Worm (Caenorhabditis elegans): ENCODE data around the gene hosl-1.
A peak's percentile ranks its signal among the peaks of the same experiment; 100 is the strongest.

hosl-1 gene

DNA sequence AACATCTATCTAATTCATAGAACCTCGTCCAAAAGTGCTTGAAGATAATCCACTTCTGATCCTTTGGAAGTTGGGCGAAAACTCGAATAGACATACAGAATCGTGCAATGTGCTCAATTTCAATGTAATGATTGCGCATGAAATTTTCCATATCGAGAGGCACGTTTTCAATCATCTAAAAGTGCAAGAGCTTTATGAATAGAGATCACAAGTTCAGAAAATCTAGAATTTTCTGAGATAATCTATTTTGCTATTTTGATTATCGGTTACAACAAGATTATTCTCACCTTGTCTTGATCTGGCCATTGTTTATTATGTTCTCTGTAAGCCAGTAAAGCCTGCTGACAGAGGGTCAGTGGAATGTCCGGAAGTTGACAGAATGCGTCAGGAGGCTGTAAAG lies 20.7 kb downstream of the hosl-1 start:
- TF ChIP-seq tlp-1 (tag; optimal IDR thresholded peaks at IDR 0.05), result no peak
- no peak for TF ChIP-seq nhr-76 (tag; optimal IDR thresholded peaks at IDR 0.05)
- TF ChIP-seq egl-27 (tag; optimal IDR thresholded peaks at IDR 0.05), result no peak
- TF ChIP-seq lin-15B (tag; optimal IDR thresholded peaks at IDR 0.05), result no peak
- TF ChIP-seq lin-39 (tag; optimal IDR thresholded peaks at IDR 0.05), result no peak
- TF ChIP-seq unc-62 (GFP tag; optimal IDR thresholded peaks at IDR 0.05), result no peak
- TF ChIP-seq zip-4 (GFP tag; optimal IDR thresholded peaks at IDR 0.05), result no peak
- peak; percentile 19 for TF ChIP-seq sox-4 (tag; optimal IDR thresholded peaks at IDR 0.05)
- TF ChIP-seq pax-3 (tag; optimal IDR thresholded peaks at IDR 0.05), result peak; percentile 52
- no peak for TF ChIP-seq lir-3 (tag; optimal IDR thresholded peaks at IDR 0.05; ENCODE audit: poor library complexity)
- TF ChIP-seq dsc-1 (tag; optimal IDR thresholded peaks at IDR 0.05), result peak; percentile 83
- no peak for TF ChIP-seq skn-1 (tag; optimal IDR thresholded peaks at IDR 0.05)
- TF ChIP-seq fos-1 (tag; optimal IDR thresholded peaks at IDR 0.05), result no peak
- no peak for TF ChIP-seq ceh-82 (tag; optimal IDR thresholded peaks at IDR 0.05)
- TF ChIP-seq lin-14 (GFP tag; optimal IDR thresholded peaks at IDR 0.05), result no peak
- TF ChIP-seq xbp-1 (tag; optimal IDR thresholded peaks at IDR 0.05), result no peak
- no peak for TF ChIP-seq zag-1 (tag; optimal IDR thresholded peaks at IDR 0.05)
- no peak for TF ChIP-seq nhr-77 (tag; optimal IDR thresholded peaks at IDR 0.05)
- no peak for TF ChIP-seq elt-2 (tag; optimal IDR thresholded peaks at IDR 0.05)
- TF ChIP-seq ceh-88 (GFP tag; IDR thresholded peaks at IDR 0.05), result no peak
- no peak for TF ChIP-seq jun-1 (tag; optimal IDR thresholded peaks at IDR 0.05)
- no peak for TF ChIP-seq aha-1 (tag; optimal IDR thresholded peaks at IDR 0.05)
- TF ChIP-seq nhr-28 (tag; optimal IDR thresholded peaks at IDR 0.05), result no peak
- TF ChIP-seq efl-1 (optimal IDR thresholded peaks at IDR 0.05), result no peak
- TF ChIP-seq efl-1 (GFP tag; optimal IDR thresholded peaks at IDR 0.05 in 1 of 2), result no peak
- TF ChIP-seq vab-15 (tag; optimal IDR thresholded peaks at IDR 0.05), result no peak
- no peak for TF ChIP-seq nhr-85 (tag)
- no peak for TF ChIP-seq ceh-90 (tag; optimal IDR thresholded peaks at IDR 0.05)

DNA sequence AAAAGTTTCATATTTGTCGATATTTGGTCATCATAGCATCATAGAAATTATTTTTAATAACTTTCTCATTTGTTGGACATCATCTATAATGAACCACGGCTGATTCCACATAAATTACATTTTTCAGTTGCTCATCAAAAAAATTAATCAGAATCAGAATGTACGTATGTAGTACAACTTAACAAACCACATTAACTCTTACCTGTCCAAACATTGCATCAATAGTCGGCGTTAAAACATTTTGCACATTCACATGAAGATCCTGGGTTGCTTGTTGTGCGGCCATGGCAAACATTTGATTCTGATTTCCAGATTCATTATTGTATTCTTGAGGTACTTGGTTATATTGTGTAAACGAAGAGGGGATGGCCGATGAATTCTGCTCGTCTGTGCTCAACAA lies 21.4 kb downstream of the hosl-1 start:
- TF ChIP-seq sptf-1 (tag; optimal IDR thresholded peaks at IDR 0.05), result no peak
- no peak for TF ChIP-seq lir-3 (tag; optimal IDR thresholded peaks at IDR 0.05; ENCODE audit: poor library complexity)
- no peak for TF ChIP-seq skn-1 (tag; optimal IDR thresholded peaks at IDR 0.05)
- TF ChIP-seq efl-1 (optimal IDR thresholded peaks at IDR 0.05), result no peak
- TF ChIP-seq efl-1 (GFP tag; optimal IDR thresholded peaks at IDR 0.05 in 1 of 2), result peak in 1 of 2 experiments; percentile 92
- TF ChIP-seq ztf-4 (tag; optimal IDR thresholded peaks at IDR 0.05), result no peak

DNA sequence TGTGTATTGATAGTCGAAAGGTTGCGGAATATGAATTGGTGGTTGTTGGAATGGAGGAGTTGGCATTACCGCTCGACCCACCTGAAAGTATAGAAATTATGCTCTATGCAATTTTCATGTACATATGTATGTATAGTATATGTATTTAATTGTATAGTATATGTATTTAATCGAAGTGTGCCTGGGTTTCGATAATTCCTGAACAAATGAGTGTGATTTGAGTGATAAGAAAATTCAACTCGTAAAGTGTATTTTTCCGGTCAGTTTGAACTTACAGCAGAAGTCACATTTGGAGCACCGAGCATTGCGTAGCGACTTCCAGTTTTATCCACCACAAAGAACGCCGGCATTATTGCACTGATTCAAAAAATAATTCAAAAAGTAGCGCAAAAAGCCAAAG lies 21.8 kb downstream of the hosl-1 start:
- TF ChIP-seq efl-1 (optimal IDR thresholded peaks at IDR 0.05), result no peak
- no peak for TF ChIP-seq efl-1 (GFP tag; optimal IDR thresholded peaks at IDR 0.05 in 1 of 2)
- TF ChIP-seq sup-37 (GFP tag; optimal IDR thresholded peaks at IDR 0.05), result no peak
- TF ChIP-seq nhr-77 (tag; optimal IDR thresholded peaks at IDR 0.05), result no peak
- TF ChIP-seq lin-13 (GFP tag; optimal IDR thresholded peaks at IDR 0.05), result no peak
- TF ChIP-seq vab-15 (tag; optimal IDR thresholded peaks at IDR 0.05), result no peak
- TF ChIP-seq blmp-1 (tag; optimal IDR thresholded peaks at IDR 0.05), result no peak
- TF ChIP-seq ceh-82 (tag; optimal IDR thresholded peaks at IDR 0.05), result no peak
- no peak for TF ChIP-seq fos-1 (tag; optimal IDR thresholded peaks at IDR 0.05)
- TF ChIP-seq sox-4 (tag; optimal IDR thresholded peaks at IDR 0.05), result no peak
- no peak for TF ChIP-seq unc-30 (tag; optimal IDR thresholded peaks at IDR 0.05)
- TF ChIP-seq ets-5 (GFP tag; IDR thresholded peaks at IDR 0.05), result no peak
- no peak for TF ChIP-seq mab-9 (GFP tag; IDR thresholded peaks at IDR 0.05)
- TF ChIP-seq lin-39 (tag; optimal IDR thresholded peaks at IDR 0.05), result no peak
- no peak for TF ChIP-seq aly-2 (tag; optimal IDR thresholded peaks at IDR 0.05)
- TF ChIP-seq aha-1 (tag; optimal IDR thresholded peaks at IDR 0.05), result no peak
- no peak for TF ChIP-seq nhr-85 (tag)

DNA sequence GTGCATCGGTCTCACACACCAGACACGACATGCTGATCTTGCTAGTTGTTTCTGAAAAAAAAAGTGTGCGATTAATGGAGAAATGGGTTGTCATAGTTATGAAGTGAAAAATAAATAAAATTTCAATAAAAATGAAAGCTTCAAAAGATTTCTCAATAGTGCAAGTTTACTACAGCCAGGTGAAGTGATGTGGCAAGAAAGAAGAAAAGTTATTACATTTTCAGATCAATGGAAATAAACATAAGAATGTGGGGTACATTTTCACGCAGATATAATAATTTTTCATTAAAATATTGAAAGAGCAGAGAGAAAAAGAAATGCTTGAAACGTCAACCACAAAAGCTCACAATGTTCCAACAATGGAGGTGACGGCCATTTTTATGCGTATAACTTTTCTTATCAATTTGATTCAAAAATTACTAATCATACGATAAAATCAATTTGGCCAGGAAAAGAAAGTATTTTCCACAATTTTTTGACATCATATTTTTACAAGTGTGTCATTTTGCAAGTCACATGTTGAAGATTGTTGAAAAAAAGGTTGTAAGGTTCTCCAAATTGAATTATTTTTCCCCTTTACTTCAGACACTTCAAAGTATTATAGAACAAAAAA lies 23.5 kb downstream of the hosl-1 start, which contains the start of gene nhr-45:
nhr-45 (minus strand) TSS at position 51 of the 613 bp plus-strand sequence.
- TF ChIP-seq lin-14 (GFP tag; optimal IDR thresholded peaks at IDR 0.05), result peak; percentile 33
- TF ChIP-seq fkh-10 (GFP tag; optimal IDR thresholded peaks at IDR 0.05), result peak; percentile 61
- no peak for TF ChIP-seq blmp-1 (tag; optimal IDR thresholded peaks at IDR 0.05)
- TF ChIP-seq nhr-20 (tag; optimal IDR thresholded peaks at IDR 0.05), result no peak
- no peak for TF ChIP-seq mdl-1 (tag; optimal IDR thresholded peaks at IDR 0.05)
- no peak for TF ChIP-seq ceh-63 (GFP tag; optimal IDR thresholded peaks at IDR 0.05)
- no peak for TF ChIP-seq jun-1 (tag; optimal IDR thresholded peaks at IDR 0.05)
- no peak for TF ChIP-seq efl-1 (optimal IDR thresholded peaks at IDR 0.05)
- peak in 1 of 2 experiments; percentile 87 for TF ChIP-seq efl-1 (GFP tag; optimal IDR thresholded peaks at IDR 0.05 in 1 of 2)
- no peak for TF ChIP-seq ztf-11 (tag; optimal IDR thresholded peaks at IDR 0.05)
- no peak for TF ChIP-seq irx-1 (tag; optimal IDR thresholded peaks at IDR 0.05)

All from whole organism, L1 larva.